Worm (Caenorhabditis elegans) whole organism, midembryonic: ENCODE measurements around the gene poml-1.

Experiments used
- T22C8.4 ChIP-seq: fragments of 200-800 bp; sonication (Bioruptor generic); IDR thresholded peaks from 2 replicates; pipeline ENCODE4 v1.3.6; 2022; ENCODE audit warnings: missing genetic modification characterization, missing compliant biosample characterization
- cog-1 ChIP-seq: sonication (generic microtip); optimal IDR thresholded peaks from 2 replicates; lab custom pipeline; 2016; ENCODE audit warnings: missing genetic modification characterization, missing compliant biosample characterization
- flt-1 ChIP-seq: fragments of 200-800 bp; sonication (Bioruptor generic); IDR thresholded peaks from 2 replicates; pipeline ENCODE4 v1.3.6; 2022; ENCODE audit warnings: missing genetic modification characterization, missing compliant biosample characterization
- klf-2 ChIP-seq: fragments of 200-800 bp; sonication (Bioruptor generic); conservative IDR thresholded peaks from 2 replicates; pipeline ENCODE4 v1.3.6; 2022; ENCODE audit warnings: missing genetic modification reagents, missing genetic modification characterization, missing compliant biosample characterization
- med-1 ChIP-seq: sonication (generic microtip); optimal IDR thresholded peaks from 2 replicates; lab custom pipeline; 2017; ENCODE audit warnings: missing genetic modification characterization, mild to moderate bottlenecking, missing compliant biosample characterization, antibody characterized with exemption, missing genetic modification reagents; ENCODE audit not compliant: insufficient read depth
- ref-1 ChIP-seq: fragments of 200-800 bp; sonication (Bioruptor generic); conservative IDR thresholded peaks from 2 replicates; pipeline ENCODE4 v1.3.6; 2022; ENCODE audit warnings: missing genetic modification reagents, missing genetic modification characterization, missing compliant biosample characterization
- tab-1 ChIP-seq: fragments of 200-800 bp; sonication (Bioruptor generic); IDR thresholded peaks from 2 replicates; pipeline ENCODE4 v1.3.6; 2022; ENCODE audit warnings: missing genetic modification characterization, missing compliant biosample characterization
- ztf-23 ChIP-seq: fragments of 200-800 bp; sonication (Bioruptor generic); IDR thresholded peaks from 2 replicates; pipeline ENCODE4 v1.3.6; 2022; ENCODE audit warnings: missing genetic modification reagents, missing genetic modification characterization, missing compliant biosample characterization
- ztf-29 ChIP-seq: fragments of 200-800 bp; sonication (Bioruptor generic); IDR thresholded peaks from 2 replicates; pipeline ENCODE4 v1.3.6; 2022; ENCODE audit warnings: missing genetic modification reagents, missing genetic modification characterization, missing compliant biosample characterization

Gene poml-1

ce11 chrX:13709060-13709459, 13.7 kb downstream of the poml-1 start:
- TF ChIP-seq flt-1 (GFP tag; lab: Robert Waterston, UW) = no peak

- TF ChIP-seq tab-1 (GFP tag; lab: Robert Waterston, UW) = no peak
- no peak for TF ChIP-seq klf-2 (GFP tag; lab: Robert Waterston, UW)
- no peak for TF ChIP-seq cog-1
- TF ChIP-seq ztf-23 (GFP tag; lab: Robert Waterston, UW) = no peak
- TF ChIP-seq T22C8.4 (GFP tag; lab: Robert Waterston, UW) = no peak
- no peak for TF ChIP-seq flt-1 (GFP tag; lab: Robert Waterston, UW)
- TF ChIP-seq ztf-29 (GFP tag; lab: Robert Waterston, UW) = no peak
- TF ChIP-seq ref-1 (GFP tag; lab: Robert Waterston, UW) = no peak
- no peak for TF ChIP-seq med-1 (GFP tag; lab: Kevin White, UChicago)
Observed at ce11 chrX:13706607-13707006, 16.1 kb downstream of the poml-1 start, which contains the start of gene K02D3.1. Gene K02D3.1, plus strand, starts transcription at chrX:13706907.

- no peak for TF ChIP-seq ztf-29 (GFP tag; lab: Robert Waterston, UW)
- no peak for TF ChIP-seq med-1 (GFP tag; lab: Kevin White, UChicago)
- no peak for TF ChIP-seq flt-1 (GFP tag; lab: Robert Waterston, UW)
- TF ChIP-seq tab-1 (GFP tag; lab: Robert Waterston, UW) = no peak
- no peak for TF ChIP-seq ztf-23 (GFP tag; lab: Robert Waterston, UW)
- no peak for TF ChIP-seq klf-2 (GFP tag; lab: Robert Waterston, UW)
- TF ChIP-seq cog-1 = no peak
- no peak for TF ChIP-seq ref-1 (GFP tag; lab: Robert Waterston, UW)
Observed at ce11 chrX:13702923-13703322, 19.8 kb downstream of the poml-1 start.

ce11 chrX:13700642-13701233, 22.0 kb downstream of the poml-1 start:
- TF ChIP-seq tab-1 (GFP tag; lab: Robert Waterston, UW) = peak; percentile 64; the same call in 1 of the 2 replicates
- peak; percentile 98 for TF ChIP-seq cog-1
- TF ChIP-seq ztf-23 (GFP tag; lab: Robert Waterston, UW) = peak; percentile 84
- peak; percentile 56; the same call in 1 of the 2 replicates for TF ChIP-seq ztf-29 (GFP tag; lab: Robert Waterston, UW)
- TF ChIP-seq ref-1 (GFP tag; lab: Robert Waterston, UW) = no peak
- TF ChIP-seq T22C8.4 (GFP tag; lab: Robert Waterston, UW) = peak; percentile 55; the same call in 1 of the 2 replicates
- peak; percentile 51 for TF ChIP-seq med-1 (GFP tag; lab: Kevin White, UChicago)
- peak; percentile 69 for TF ChIP-seq klf-2 (GFP tag; lab: Robert Waterston, UW)
- TF ChIP-seq flt-1 (GFP tag; lab: Robert Waterston, UW) = peak; percentile 88

- no peak for TF ChIP-seq T22C8.4 (GFP tag; lab: Robert Waterston, UW)
- TF ChIP-seq cog-1 = no peak
- TF ChIP-seq med-1 (GFP tag; lab: Kevin White, UChicago) = no peak
- 0 out of 2 replicates have a peak, but pooled peaks have one; percentile 44 for TF ChIP-seq flt-1 (GFP tag; lab: Robert Waterston, UW)
- no peak for TF ChIP-seq ztf-29 (GFP tag; lab: Robert Waterston, UW)
Observed at ce11 chrX:13697520-13697919, 25.2 kb downstream of the poml-1 start.

- TF ChIP-seq flt-1 (GFP tag; lab: Robert Waterston, UW) (no peak), ref-1 (GFP tag; lab: Robert Waterston, UW) (no peak), med-1 (GFP tag; lab: Kevin White, UChicago) (no peak), ztf-29 (GFP tag; lab: Robert Waterston, UW) (no peak), cog-1 (no peak), T22C8.4 (GFP tag; lab: Robert Waterston, UW) (no peak), ztf-23 (GFP tag; lab: Robert Waterston, UW) (no peak), tab-1 (GFP tag; lab: Robert Waterston, UW) (no peak), klf-2 (GFP tag; lab: Robert Waterston, UW) (no peak)
Observed at ce11 chrX:13696152-13696551, 26.6 kb downstream of the poml-1 start.

ce11 chrX:13690333-13690732, 32.4 kb downstream of the poml-1 start:
- TF ChIP-seq cog-1 = no peak
- no peak for TF ChIP-seq ztf-23 (GFP tag; lab: Robert Waterston, UW)
- TF ChIP-seq klf-2 (GFP tag; lab: Robert Waterston, UW) = no peak
- no peak for TF ChIP-seq med-1 (GFP tag; lab: Kevin White, UChicago)
- no peak for TF ChIP-seq T22C8.4 (GFP tag; lab: Robert Waterston, UW)
- TF ChIP-seq ztf-29 (GFP tag; lab: Robert Waterston, UW) = no peak

- TF ChIP-seq ztf-23 (GFP tag; lab: Robert Waterston, UW) = no peak
- no peak for TF ChIP-seq cog-1
- no peak for TF ChIP-seq T22C8.4 (GFP tag; lab: Robert Waterston, UW)
- no peak for TF ChIP-seq ztf-29 (GFP tag; lab: Robert Waterston, UW)
- TF ChIP-seq tab-1 (GFP tag; lab: Robert Waterston, UW) = no peak
- no peak for TF ChIP-seq ref-1 (GFP tag; lab: Robert Waterston, UW)
- TF ChIP-seq klf-2 (GFP tag; lab: Robert Waterston, UW) = no peak
- TF ChIP-seq med-1 (GFP tag; lab: Kevin White, UChicago) = no peak
- no peak for TF ChIP-seq flt-1 (GFP tag; lab: Robert Waterston, UW)
Observed at ce11 chrX:13687655-13688054, 35.1 kb downstream of the poml-1 start, which contains the start of gene adm-2. Gene adm-2, plus strand, starts transcription at chrX:13687955.

ce11 chrX:13687111-13687512, 35.6 kb downstream of the poml-1 start:
- TF ChIP-seq ref-1 (GFP tag; lab: Robert Waterston, UW) = no peak
- no peak for TF ChIP-seq flt-1 (GFP tag; lab: Robert Waterston, UW)
- no peak for TF ChIP-seq tab-1 (GFP tag; lab: Robert Waterston, UW)
- TF ChIP-seq ztf-29 (GFP tag; lab: Robert Waterston, UW) = no peak
- TF ChIP-seq klf-2 (GFP tag; lab: Robert Waterston, UW) = no peak
- TF ChIP-seq med-1 (GFP tag; lab: Kevin White, UChicago) = no peak
- TF ChIP-seq T22C8.4 (GFP tag; lab: Robert Waterston, UW) = no peak
- peak; percentile 75 for TF ChIP-seq cog-1
- no peak for TF ChIP-seq ztf-23 (GFP tag; lab: Robert Waterston, UW)
